Worm (Caenorhabditis elegans): ENCODE measurements around the gene T28C6.7.

The T28C6.7 gene

ce11 chrIV:8794895-8795665, 32.5 kb upstream of the T28C6.7 start:
- TF ChIP-seq unc-120 (tag; optimal IDR thresholded peaks at IDR 0.05; ENCODE audit: poor library complexity, severe bottlenecking) = peak; percentile 18
- no peak for TF ChIP-seq unc-62 (GFP tag; optimal IDR thresholded peaks at IDR 0.05)
- peak; percentile 35 for TF ChIP-seq sptf-1 (tag; optimal IDR thresholded peaks at IDR 0.05)
- TF ChIP-seq ceh-83 (GFP tag; optimal IDR thresholded peaks at IDR 0.05) = peak; percentile 52
- TF ChIP-seq snpc-4 (tag; optimal IDR thresholded peaks at IDR 0.05) = no peak
- no peak for TF ChIP-seq mep-1 (tag; optimal IDR thresholded peaks at IDR 0.05)

- peak; percentile 50 for TF ChIP-seq ces-1 (GFP tag; optimal IDR thresholded peaks at IDR 0.05)
- TF ChIP-seq unc-120 (tag; optimal IDR thresholded peaks at IDR 0.05; ENCODE audit: poor library complexity, severe bottlenecking) = no peak
Observed at ce11 chrIV:8796246-8796645, 31.4 kb upstream of the T28C6.7 start.

DNA sequence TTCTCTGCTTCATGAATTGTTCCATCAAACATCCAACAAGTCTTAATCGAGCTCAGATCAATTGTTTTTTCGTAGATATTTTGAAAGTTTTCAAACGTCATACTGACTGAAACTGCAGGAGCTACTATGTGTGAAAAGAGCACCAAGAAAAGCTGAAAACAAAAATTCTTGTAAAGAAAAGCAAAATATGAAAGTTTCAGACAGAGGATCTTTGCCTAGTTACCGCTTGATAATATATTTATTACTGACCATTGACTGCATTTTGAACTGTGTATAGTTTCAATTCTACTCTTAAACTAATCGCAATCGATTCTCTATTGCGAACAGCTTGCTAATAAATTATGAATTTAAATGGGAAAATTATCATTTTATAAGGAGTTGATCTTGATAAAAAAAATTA, 29.3 kb upstream of the T28C6.7 start, which contains the start of gene clec-182:
TSS of gene clec-182 (minus strand) at position 101 of the 400 bp plus-strand sequence.
- TF ChIP-seq elt-1 (tag; optimal IDR thresholded peaks at IDR 0.05; ENCODE audit: borderline replicate concordance, insufficient read depth) (no peak), snpc-4 (tag; optimal IDR thresholded peaks at IDR 0.05) (no peak), nhr-28 (tag; optimal IDR thresholded peaks at IDR 0.05) (no peak), tbx-8 (GFP tag; optimal IDR thresholded peaks at IDR 0.05) (no peak), bed-3 (GFP tag; optimal IDR thresholded peaks at IDR 0.05) (no peak), hlh-1 (tag; optimal IDR thresholded peaks at IDR 0.05) (no peak), unc-62 (GFP tag; optimal IDR thresholded peaks at IDR 0.05) (no peak), unc-39 (tag; optimal IDR thresholded peaks at IDR 0.05) (no peak), drap-1 (GFP tag; optimal IDR thresholded peaks at IDR 0.05) (no peak), sem-2 (GFP tag; optimal IDR thresholded peaks at IDR 0.05) (no peak), lsy-2 (tag; optimal IDR thresholded peaks at IDR 0.05) (no peak), sptf-1 (tag; optimal IDR thresholded peaks at IDR 0.05) (no peak), mab-5 (tag; optimal IDR thresholded peaks at IDR 0.05) (no peak), blmp-1 (tag; optimal IDR thresholded peaks at IDR 0.05) (no peak), nhr-76 (tag; optimal IDR thresholded peaks at IDR 0.05) (no peak), nhr-2 (tag; optimal IDR thresholded peaks at IDR 0.05) (no peak)

- TF ChIP-seq lin-13 (tag; optimal IDR thresholded peaks at IDR 0.05) (no peak), mab-5 (tag; optimal IDR thresholded peaks at IDR 0.05) (no peak), ceh-83 (GFP tag; optimal IDR thresholded peaks at IDR 0.05) (no peak)
Observed at ce11 chrIV:8807327-8807726, 20.3 kb upstream of the T28C6.7 start.

- TF ChIP-seq zip-8 (tag; optimal IDR thresholded peaks at IDR 0.05) (no peak), lsy-2 (tag; optimal IDR thresholded peaks at IDR 0.05) (no peak), unc-120 (tag; optimal IDR thresholded peaks at IDR 0.05; ENCODE audit: poor library complexity, severe bottlenecking) (peak; percentile 59), ceh-39 (tag; optimal IDR thresholded peaks at IDR 0.05) (no peak), hlh-1 (tag; optimal IDR thresholded peaks at IDR 0.05) (peak; percentile 87), sptf-1 (tag; optimal IDR thresholded peaks at IDR 0.05) (no peak), unc-62 (GFP tag; optimal IDR thresholded peaks at IDR 0.05) (peak; percentile 11)
Observed at ce11 chrIV:8813614-8814013, 14.0 kb upstream of the T28C6.7 start, which contains the start of gene exc-5. Gene exc-5 (minus strand): TSS chrIV:8813670.

ce11 chrIV:8815162-8815561, 12.4 kb upstream of the T28C6.7 start:
- TF ChIP-seq elt-1 (tag; optimal IDR thresholded peaks at IDR 0.05; ENCODE audit: borderline replicate concordance, insufficient read depth) = no peak

ce11 chrIV:8816029-8816428, 11.6 kb upstream of the T28C6.7 start, which contains the start of gene grsp-2:
Gene grsp-2 (plus strand): TSS chrIV:8816329.
- TF ChIP-seq mab-5 (tag; optimal IDR thresholded peaks at IDR 0.05) (no peak), zip-8 (tag; optimal IDR thresholded peaks at IDR 0.05) (no peak), nhr-2 (tag; optimal IDR thresholded peaks at IDR 0.05) (no peak), lsy-2 (tag; optimal IDR thresholded peaks at IDR 0.05) (no peak), cnd-1 (tag; optimal IDR thresholded peaks at IDR 0.05) (no peak)

DNA sequence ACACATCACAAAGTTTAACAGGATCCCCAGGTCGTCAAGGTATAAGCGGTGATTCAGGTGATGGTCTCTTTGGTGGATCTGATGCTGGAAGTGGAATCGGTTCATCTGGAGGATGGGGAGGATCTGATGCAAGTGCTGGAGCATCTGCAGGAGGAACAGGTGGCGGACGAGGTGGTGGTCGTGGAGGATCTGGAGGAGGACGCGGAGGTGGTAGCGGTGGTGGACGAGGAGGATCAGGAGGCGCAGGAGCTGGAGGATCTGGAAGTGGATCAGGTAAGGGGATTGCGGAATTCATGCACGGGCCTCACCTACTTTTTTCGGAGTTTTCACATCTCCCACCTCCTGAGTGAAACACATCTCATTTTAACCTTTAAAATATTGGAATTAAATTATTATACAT, 11.0 kb upstream of the T28C6.7 start:
- TF ChIP-seq hlh-1 (tag; optimal IDR thresholded peaks at IDR 0.05) (no peak), zip-8 (tag; optimal IDR thresholded peaks at IDR 0.05) (no peak), mls-2 (tag; optimal IDR thresholded peaks at IDR 0.05) (no peak), M03D4.4 (tag; optimal IDR thresholded peaks at IDR 0.05) (no peak), snpc-4 (tag; optimal IDR thresholded peaks at IDR 0.05) (no peak), ces-1 (GFP tag; optimal IDR thresholded peaks at IDR 0.05) (no peak), cnd-1 (tag; optimal IDR thresholded peaks at IDR 0.05) (no peak), unc-39 (tag; optimal IDR thresholded peaks at IDR 0.05) (no peak), mep-1 (tag; optimal IDR thresholded peaks at IDR 0.05) (no peak), ztf-11 (tag; optimal IDR thresholded peaks at IDR 0.05) (no peak), lsy-2 (tag; optimal IDR thresholded peaks at IDR 0.05) (no peak), lin-32 (GFP tag; optimal IDR thresholded peaks at IDR 0.05) (no peak), elt-3 (tag; optimal IDR thresholded peaks at IDR 0.05) (no peak), tbx-8 (GFP tag; optimal IDR thresholded peaks at IDR 0.05) (no peak), ham-2 (GFP tag; optimal IDR thresholded peaks at IDR 0.05) (no peak), unc-120 (tag; optimal IDR thresholded peaks at IDR 0.05; ENCODE audit: poor library complexity, severe bottlenecking) (no peak)
